Worm (Caenorhabditis elegans) whole organism, mixed stage, embryonic: ENCODE measurements around the gene C40A11.2.

Source experiments
- M03D4.4 ChIP-seq: sonication (generic microtip); optimal IDR thresholded peaks from 2 replicates; lab custom pipeline; 2017; ENCODE audit warnings: mild to moderate bottlenecking, missing genetic modification characterization, missing compliant biosample characterization
- bed-3 ChIP-seq: fragments of 200-800 bp; sonication (Bioruptor generic); optimal IDR thresholded peaks from 3 replicates; lab custom pipeline; 2018; ENCODE audit warnings: mild to moderate bottlenecking, missing genetic modification characterization, moderate library complexity, missing compliant biosample characterization
- blmp-1 ChIP-seq: fragments of 150-350 bp; optimal IDR thresholded peaks from 2 replicates; lab custom pipeline; 2014; ENCODE audit warnings: missing biosample characterization, missing genetic modification characterization
- ceh-39 ChIP-seq: fragments of 150-350 bp; optimal IDR thresholded peaks from 2 replicates; lab custom pipeline; 2014; ENCODE audit warnings: missing biosample characterization, missing genetic modification characterization
- ceh-43 ChIP-seq: fragments of 200-800 bp; sonication (Bioruptor generic); optimal IDR thresholded peaks from 2 replicates; lab custom pipeline; 2018; ENCODE audit warnings: mild to moderate bottlenecking, missing genetic modification characterization, moderate library complexity, missing compliant biosample characterization
- ceh-83 ChIP-seq: fragments of 200-800 bp; sonication (Bioruptor generic); optimal IDR thresholded peaks from 2 replicates; lab custom pipeline; 2018; ENCODE audit warnings: mild to moderate bottlenecking, missing genetic modification characterization, missing compliant biosample characterization
- ces-1 ChIP-seq: fragments of 150-350 bp; optimal IDR thresholded peaks from 2 replicates; lab custom pipeline; 2014; ENCODE audit warnings: missing biosample characterization, missing genetic modification reagents, missing genetic modification characterization
- cnd-1 ChIP-seq: fragments of 200-800 bp; sonication (Bioruptor generic); optimal IDR thresholded peaks from 2 replicates; lab custom pipeline; 2018; ENCODE audit warnings: mild to moderate bottlenecking, missing genetic modification characterization, missing compliant biosample characterization
- drap-1 ChIP-seq: fragments of 200-800 bp; sonication (Bioruptor generic); optimal IDR thresholded peaks from 3 replicates; lab custom pipeline; 2018; ENCODE audit warnings: mild to moderate bottlenecking, missing genetic modification characterization, missing compliant biosample characterization
- elt-1 ChIP-seq: sonication (generic microtip); optimal IDR thresholded peaks from 2 replicates; lab custom pipeline; 2017; ENCODE audit warnings: missing genetic modification characterization, mild to moderate bottlenecking, missing compliant biosample characterization, antibody characterized with exemption, moderate library complexity, borderline replicate concordance; ENCODE audit not compliant: insufficient read depth
- elt-3 ChIP-seq: fragments of 150-350 bp; optimal IDR thresholded peaks from 2 replicates; lab custom pipeline; 2014; ENCODE audit warnings: missing biosample characterization, missing genetic modification characterization
- flh-1 ChIP-seq: fragments of 200-800 bp; sonication (Bioruptor generic); optimal IDR thresholded peaks from 2 replicates; lab custom pipeline; 2018; ENCODE audit warnings: mild to moderate bottlenecking, missing genetic modification characterization, moderate library complexity, missing compliant biosample characterization
- ham-2 ChIP-seq: fragments of 200-800 bp; sonication (Bioruptor generic); optimal IDR thresholded peaks from 2 replicates; lab custom pipeline; 2018; ENCODE audit warnings: mild to moderate bottlenecking, missing genetic modification characterization, missing compliant biosample characterization
- hlh-1 ChIP-seq: fragments of 150-350 bp; optimal IDR thresholded peaks from 2 replicates; lab custom pipeline; 2014; ENCODE audit warnings: missing biosample characterization, missing genetic modification reagents, missing genetic modification characterization
- lin-13 ChIP-seq: fragments of 150-350 bp; optimal IDR thresholded peaks from 2 replicates; lab custom pipeline; 2014; ENCODE audit warnings: missing biosample characterization, missing genetic modification characterization
- lin-32 ChIP-seq: fragments of 200-800 bp; sonication (Bioruptor generic); optimal IDR thresholded peaks from 2 replicates; lab custom pipeline; 2018; ENCODE audit warnings: mild to moderate bottlenecking, missing genetic modification characterization, missing compliant biosample characterization
- lsy-2 ChIP-seq: fragments of 150-350 bp; optimal IDR thresholded peaks from 2 replicates; lab custom pipeline; 2014; ENCODE audit warnings: missing biosample characterization, missing genetic modification characterization
- mab-5 ChIP-seq: fragments of 150-350 bp; optimal IDR thresholded peaks from 2 replicates; lab custom pipeline; 2014; ENCODE audit warnings: missing biosample characterization, missing genetic modification characterization
- mep-1 ChIP-seq: fragments of 150-350 bp; optimal IDR thresholded peaks from 2 replicates; lab custom pipeline; 2017; ENCODE audit warnings: missing biosample characterization, missing genetic modification reagents, missing genetic modification characterization, inconsistent platforms
- nhr-12 ChIP-seq: fragments of 150-350 bp; optimal IDR thresholded peaks from 2 replicates; lab custom pipeline; 2014; ENCODE audit warnings: missing biosample characterization, missing genetic modification characterization
- nhr-237 ChIP-seq: fragments of 150-350 bp; optimal IDR thresholded peaks from 2 replicates; lab custom pipeline; 2014; ENCODE audit warnings: missing biosample characterization, missing genetic modification characterization
- nhr-28 ChIP-seq: fragments of 150-350 bp; optimal IDR thresholded peaks from 2 replicates; lab custom pipeline; 2014; ENCODE audit warnings: missing biosample characterization, missing genetic modification characterization
- nhr-76 ChIP-seq: sonication (generic microtip); optimal IDR thresholded peaks from 2 replicates; lab custom pipeline; 2017; ENCODE audit warnings: missing biosample characterization, missing genetic modification characterization
- pha-4 ChIP-seq: fragments of 150-350 bp; optimal IDR thresholded peaks from 2 replicates; lab custom pipeline; 2018; ENCODE audit warnings: missing biosample characterization, missing genetic modification reagents, missing genetic modification characterization
- sem-2 ChIP-seq: fragments of 200-800 bp; sonication (Bioruptor generic); optimal IDR thresholded peaks from 2 replicates; lab custom pipeline; 2018; ENCODE audit warnings: mild to moderate bottlenecking, missing genetic modification characterization, missing compliant biosample characterization
- sptf-1 ChIP-seq: sonication (generic microtip); optimal IDR thresholded peaks from 2 replicates; lab custom pipeline; 2017; ENCODE audit warnings: mild to moderate bottlenecking, missing genetic modification characterization, moderate library complexity, missing compliant biosample characterization
- tbx-8 ChIP-seq: fragments of 200-800 bp; sonication (Bioruptor generic); optimal IDR thresholded peaks from 2 replicates; lab custom pipeline; 2018; ENCODE audit warnings: mild to moderate bottlenecking, missing genetic modification characterization, moderate library complexity, missing compliant biosample characterization
- unc-120 ChIP-seq: sonication (generic microtip); optimal IDR thresholded peaks from 2 replicates; lab custom pipeline; 2017; ENCODE audit warnings: missing genetic modification characterization, missing compliant biosample characterization; ENCODE audit not compliant: poor library complexity, severe bottlenecking
- unc-39 ChIP-seq: fragments of 150-350 bp; optimal IDR thresholded peaks from 2 replicates; lab custom pipeline; 2014; ENCODE audit warnings: missing biosample characterization, missing genetic modification characterization
- unc-62 ChIP-seq: fragments of 150-350 bp; optimal IDR thresholded peaks from 2 replicates; lab custom pipeline; 2014; ENCODE audit warnings: missing biosample characterization, missing genetic modification reagents, missing genetic modification characterization
- zip-8 ChIP-seq: fragments of 150-350 bp; optimal IDR thresholded peaks from 2 replicates; lab custom pipeline; 2014; ENCODE audit warnings: missing biosample characterization, missing genetic modification characterization
- ztf-11 ChIP-seq: fragments of 150-350 bp; optimal IDR thresholded peaks from 2 replicates; lab custom pipeline; 2014; ENCODE audit warnings: missing biosample characterization, missing genetic modification characterization

The C40A11.2 gene

DNA sequence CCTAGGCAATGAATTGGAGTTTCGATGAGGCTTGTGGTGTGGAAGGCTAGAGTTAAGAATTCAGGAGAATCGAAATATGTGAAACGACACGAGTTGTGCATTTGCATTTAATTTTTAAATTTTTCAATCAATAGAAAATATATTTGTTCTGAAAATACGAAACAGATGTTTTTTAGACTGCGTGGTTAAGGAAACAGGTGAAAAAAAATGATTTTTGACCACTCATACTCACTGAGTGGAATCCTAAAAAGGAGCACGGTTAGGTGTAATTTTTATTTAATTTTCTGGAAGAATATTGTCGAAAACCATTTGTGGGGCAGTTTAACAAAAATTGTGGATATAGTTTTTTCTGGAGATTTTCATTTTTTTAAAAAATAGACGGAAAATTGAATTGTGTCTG lies 30.0 kb upstream of the C40A11.2 start, which contains the start of gene srh-195:
TSS of gene srh-195 (minus strand) at position 101 of the 400 bp plus-strand sequence.
- TF ChIP-seq drap-1 (GFP tag; lab: Kevin White, UChicago) (no peak), zip-8 (tag; lab: Kevin White, UChicago) (no peak), lin-13 (no peak), blmp-1 (tag; lab: Kevin White, UChicago) (no peak), cnd-1 (tag; lab: Kevin White, UChicago) (no peak), tbx-8 (no peak), elt-3 (tag; lab: Kevin White, UChicago) (no peak), ceh-83 (no peak), unc-39 (tag; lab: Kevin White, UChicago) (no peak), ham-2 (GFP tag; lab: Kevin White, UChicago) (no peak), nhr-28 (tag; lab: Kevin White, UChicago) (no peak), hlh-1 (tag; lab: Kevin White, UChicago) (no peak), nhr-76 (tag; lab: Kevin White, UChicago) (no peak), lin-32 (no peak), unc-62 (GFP tag; lab: Kevin White, UChicago) (no peak), bed-3 (no peak), mep-1 (tag; lab: Kevin White, UChicago) (no peak), ceh-43 (GFP tag; lab: Kevin White, UChicago) (no peak)

- TF ChIP-seq ztf-11 (tag; lab: Kevin White, UChicago) (no peak), ceh-43 (GFP tag; lab: Kevin White, UChicago) (no peak), lin-13 (no peak), tbx-8 (no peak), pha-4 (tag; lab: Kevin White, UChicago) (no peak), ceh-39 (tag; lab: Kevin White, UChicago) (no peak), nhr-12 (tag; lab: Kevin White, UChicago) (no peak), unc-120 (tag; lab: Kevin White, UChicago) (no peak), elt-1 (tag; lab: Kevin White, UChicago) (no peak), sptf-1 (tag; lab: Kevin White, UChicago) (no peak), nhr-76 (tag; lab: Kevin White, UChicago) (no peak), nhr-28 (tag; lab: Kevin White, UChicago) (no peak), M03D4.4 (tag; lab: Kevin White, UChicago) (no peak), flh-1 (no peak), unc-39 (tag; lab: Kevin White, UChicago) (no peak), cnd-1 (tag; lab: Kevin White, UChicago) (no peak)
These were observed 24.7 kb upstream of the C40A11.2 start, which contains the start of gene math-37 for ce11 chrII:2122091-2122490. Gene math-37 (minus strand): TSS chrII:2122191.

DNA sequence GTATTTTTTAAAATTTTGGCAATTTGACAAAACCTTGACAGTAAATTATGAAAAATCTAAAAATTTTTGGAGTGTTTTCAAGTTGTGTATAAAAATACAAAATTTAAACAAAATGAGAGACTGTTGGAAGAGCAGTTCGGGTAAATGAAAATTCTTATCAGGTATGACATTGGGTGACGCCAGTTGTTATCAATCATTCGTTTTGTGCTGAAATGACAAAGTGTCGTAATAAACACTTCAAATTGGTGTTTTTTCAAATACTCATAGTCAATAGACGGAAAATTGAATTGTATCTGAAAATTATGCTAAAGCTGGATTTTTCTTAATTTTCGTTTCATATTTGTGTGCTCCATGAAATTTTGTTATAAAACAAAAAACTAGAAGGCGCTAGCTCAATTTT lies 24.0 kb upstream of the C40A11.2 start:
- TF ChIP-seq unc-62 (GFP tag; lab: Kevin White, UChicago) (no peak), pha-4 (tag; lab: Kevin White, UChicago) (no peak), hlh-1 (tag; lab: Kevin White, UChicago) (no peak), M03D4.4 (tag; lab: Kevin White, UChicago) (no peak), ceh-39 (tag; lab: Kevin White, UChicago) (no peak), cnd-1 (tag; lab: Kevin White, UChicago) (no peak), ces-1 (GFP tag; lab: Kevin White, UChicago) (no peak), tbx-8 (no peak), blmp-1 (tag; lab: Kevin White, UChicago) (no peak), mab-5 (tag; lab: Kevin White, UChicago) (no peak), unc-39 (tag; lab: Kevin White, UChicago) (no peak), lsy-2 (no peak)
- TF ChIP-seq, all 35 proteins: peak for 0

- no peak for TF ChIP-seq drap-1 (GFP tag; lab: Kevin White, UChicago)
- no peak for TF ChIP-seq lsy-2
- no peak for TF ChIP-seq ham-2 (GFP tag; lab: Kevin White, UChicago)
- TF ChIP-seq unc-62 (GFP tag; lab: Kevin White, UChicago): no peak
- no peak for TF ChIP-seq flh-1
- TF ChIP-seq ceh-39 (tag; lab: Kevin White, UChicago): peak; percentile 38
- no peak for TF ChIP-seq ceh-83
These were observed 16.0 kb upstream of the C40A11.2 start, which contains the start of gene sdz-28 for ce11 chrII:2130770-2131169. Gene sdz-28 (plus strand): TSS chrII:2131070.

- no peak for TF ChIP-seq elt-1 (tag; lab: Kevin White, UChicago)
- no peak for TF ChIP-seq unc-120 (tag; lab: Kevin White, UChicago)
- no peak for TF ChIP-seq lsy-2
- TF ChIP-seq M03D4.4 (tag; lab: Kevin White, UChicago): no peak
- TF ChIP-seq sem-2 (GFP tag; lab: Kevin White, UChicago): no peak
- no peak for TF ChIP-seq ceh-39 (tag; lab: Kevin White, UChicago)
- TF ChIP-seq hlh-1 (tag; lab: Kevin White, UChicago): no peak
- TF ChIP-seq lin-32: no peak
- no peak for TF ChIP-seq ceh-83
- no peak for TF ChIP-seq elt-3 (tag; lab: Kevin White, UChicago)
- TF ChIP-seq lin-13: no peak
- TF ChIP-seq flh-1: no peak
- no peak for TF ChIP-seq bed-3
- no peak for TF ChIP-seq nhr-237
These were observed 11.1 kb upstream of the C40A11.2 start, which contains the start of gene hpo-7 for ce11 chrII:2135604-2136003. Gene hpo-7 (minus strand): TSS chrII:2135704.
